Fruit fly (Drosophila melanogaster) whole organism, pupa: ENCODE results near the gene CG42718.

Source experiments
- CG15710 ChIP-seq: fragments of 200-800 bp; sonication (Bioruptor generic); optimal IDR thresholded peaks from 2 replicates; lab custom pipeline; 2018; ENCODE audit warnings: missing biosample characterization, mild to moderate bottlenecking, missing genetic modification characterization, moderate library complexity
- CG32121 ChIP-seq: fragments of 200-800 bp; sonication (Bioruptor generic); IDR thresholded peaks from 2 replicates; pipeline ENCODE4 v1.3.6; 2022; ENCODE audit warnings: missing biosample characterization, missing genetic modification characterization
- CG8159 ChIP-seq: fragments of 200-800 bp; sonication (Bioruptor generic); optimal IDR thresholded peaks from 3 replicates; lab custom pipeline; 2018; ENCODE audit warnings: missing biosample characterization, mild to moderate bottlenecking, missing genetic modification characterization, moderate library complexity
- CG9948 ChIP-seq: fragments of 200-800 bp; sonication (Bioruptor generic); optimal IDR thresholded peaks from 2 replicates; lab custom pipeline; 2018; ENCODE audit warnings: missing biosample characterization, mild to moderate bottlenecking, missing genetic modification characterization, moderate library complexity
- gl ChIP-seq: fragments of 200-800 bp; sonication (Bioruptor generic); optimal IDR thresholded peaks from 2 replicates; lab custom pipeline; 2018; ENCODE audit warnings: missing biosample characterization, mild to moderate bottlenecking, missing genetic modification characterization
- rn ChIP-seq: fragments of 200-800 bp; sonication (Bioruptor generic); IDR thresholded peaks from 2 replicates; pipeline ENCODE4 v1.3.6; 2022; ENCODE audit warnings: missing biosample characterization, missing genetic modification characterization

- TF ChIP-seq CG8159 (no peak), CG32121 (no peak), CG9948 (no peak), rn (GFP tag; lab: Robert Waterston, UW) (no peak), CG15710 (no peak), gl (tag; lab: Kevin White, UChicago) (no peak)
Measured at dm6 chr3L:16290850-16291249, 30.2 kb downstream of the CG42718 start, which contains the start of gene CG13045.
